Worm (Caenorhabditis elegans) whole organism, mixed stage, embryonic: ENCODE data around the gene col-169.

ENCODE experiments used
- M03D4.4 ChIP-seq: sonication (generic microtip); optimal IDR thresholded peaks from 2 replicates; lab custom pipeline; 2017; ENCODE audit warnings: mild to moderate bottlenecking, missing genetic modification characterization, missing compliant biosample characterization
- bed-3 ChIP-seq: fragments of 200-800 bp; sonication (Bioruptor generic); optimal IDR thresholded peaks from 3 replicates; lab custom pipeline; 2018; ENCODE audit warnings: mild to moderate bottlenecking, missing genetic modification characterization, moderate library complexity, missing compliant biosample characterization
- blmp-1 ChIP-seq: fragments of 150-350 bp; optimal IDR thresholded peaks from 2 replicates; lab custom pipeline; 2014; ENCODE audit warnings: missing biosample characterization, missing genetic modification characterization
- ceh-39 ChIP-seq: fragments of 150-350 bp; optimal IDR thresholded peaks from 2 replicates; lab custom pipeline; 2014; ENCODE audit warnings: missing biosample characterization, missing genetic modification characterization
- ceh-43 ChIP-seq: fragments of 200-800 bp; sonication (Bioruptor generic); optimal IDR thresholded peaks from 2 replicates; lab custom pipeline; 2018; ENCODE audit warnings: mild to moderate bottlenecking, missing genetic modification characterization, moderate library complexity, missing compliant biosample characterization
- ceh-83 ChIP-seq: fragments of 200-800 bp; sonication (Bioruptor generic); optimal IDR thresholded peaks from 2 replicates; lab custom pipeline; 2018; ENCODE audit warnings: mild to moderate bottlenecking, missing genetic modification characterization, missing compliant biosample characterization
- ces-1 ChIP-seq: fragments of 150-350 bp; optimal IDR thresholded peaks from 2 replicates; lab custom pipeline; 2014; ENCODE audit warnings: missing biosample characterization, missing genetic modification reagents, missing genetic modification characterization
- cnd-1 ChIP-seq: fragments of 200-800 bp; sonication (Bioruptor generic); optimal IDR thresholded peaks from 2 replicates; lab custom pipeline; 2018; ENCODE audit warnings: mild to moderate bottlenecking, missing genetic modification characterization, missing compliant biosample characterization
- drap-1 ChIP-seq: fragments of 200-800 bp; sonication (Bioruptor generic); optimal IDR thresholded peaks from 3 replicates; lab custom pipeline; 2018; ENCODE audit warnings: mild to moderate bottlenecking, missing genetic modification characterization, missing compliant biosample characterization
- elt-1 ChIP-seq: sonication (generic microtip); optimal IDR thresholded peaks from 2 replicates; lab custom pipeline; 2017; ENCODE audit warnings: missing genetic modification characterization, mild to moderate bottlenecking, missing compliant biosample characterization, antibody characterized with exemption, moderate library complexity, borderline replicate concordance; ENCODE audit not compliant: insufficient read depth
- elt-3 ChIP-seq: fragments of 150-350 bp; optimal IDR thresholded peaks from 2 replicates; lab custom pipeline; 2014; ENCODE audit warnings: missing biosample characterization, missing genetic modification characterization
- flh-1 ChIP-seq: fragments of 200-800 bp; sonication (Bioruptor generic); optimal IDR thresholded peaks from 2 replicates; lab custom pipeline; 2018; ENCODE audit warnings: mild to moderate bottlenecking, missing genetic modification characterization, moderate library complexity, missing compliant biosample characterization
- ham-2 ChIP-seq: fragments of 200-800 bp; sonication (Bioruptor generic); optimal IDR thresholded peaks from 2 replicates; lab custom pipeline; 2018; ENCODE audit warnings: mild to moderate bottlenecking, missing genetic modification characterization, missing compliant biosample characterization
- hlh-1 ChIP-seq: fragments of 150-350 bp; optimal IDR thresholded peaks from 2 replicates; lab custom pipeline; 2014; ENCODE audit warnings: missing biosample characterization, missing genetic modification reagents, missing genetic modification characterization
- lin-13 ChIP-seq: fragments of 150-350 bp; optimal IDR thresholded peaks from 2 replicates; lab custom pipeline; 2014; ENCODE audit warnings: missing biosample characterization, missing genetic modification characterization
- lin-32 ChIP-seq: fragments of 200-800 bp; sonication (Bioruptor generic); optimal IDR thresholded peaks from 2 replicates; lab custom pipeline; 2018; ENCODE audit warnings: mild to moderate bottlenecking, missing genetic modification characterization, missing compliant biosample characterization
- lsy-2 ChIP-seq: fragments of 150-350 bp; optimal IDR thresholded peaks from 2 replicates; lab custom pipeline; 2014; ENCODE audit warnings: missing biosample characterization, missing genetic modification characterization
- mab-5 ChIP-seq: fragments of 150-350 bp; optimal IDR thresholded peaks from 2 replicates; lab custom pipeline; 2014; ENCODE audit warnings: missing biosample characterization, missing genetic modification characterization
- mep-1 ChIP-seq: fragments of 150-350 bp; optimal IDR thresholded peaks from 2 replicates; lab custom pipeline; 2017; ENCODE audit warnings: missing biosample characterization, missing genetic modification reagents, missing genetic modification characterization, inconsistent platforms
- mls-2 ChIP-seq: sonication (generic microtip); optimal IDR thresholded peaks from 2 replicates; lab custom pipeline; 2016; ENCODE audit warnings: mild to moderate bottlenecking, missing genetic modification characterization, moderate library complexity, missing compliant biosample characterization
- nhr-12 ChIP-seq: fragments of 150-350 bp; optimal IDR thresholded peaks from 2 replicates; lab custom pipeline; 2014; ENCODE audit warnings: missing biosample characterization, missing genetic modification characterization
- nhr-2 ChIP-seq: fragments of 150-350 bp; optimal IDR thresholded peaks from 2 replicates; lab custom pipeline; 2014; ENCODE audit warnings: missing biosample characterization, missing genetic modification characterization
- nhr-237 ChIP-seq: fragments of 150-350 bp; optimal IDR thresholded peaks from 2 replicates; lab custom pipeline; 2014; ENCODE audit warnings: missing biosample characterization, missing genetic modification characterization
- nhr-28 ChIP-seq: fragments of 150-350 bp; optimal IDR thresholded peaks from 2 replicates; lab custom pipeline; 2014; ENCODE audit warnings: missing biosample characterization, missing genetic modification characterization
- nhr-76 ChIP-seq: sonication (generic microtip); optimal IDR thresholded peaks from 2 replicates; lab custom pipeline; 2017; ENCODE audit warnings: missing biosample characterization, missing genetic modification characterization
- pha-4 ChIP-seq: fragments of 150-350 bp; optimal IDR thresholded peaks from 2 replicates; lab custom pipeline; 2018; ENCODE audit warnings: missing biosample characterization, missing genetic modification reagents, missing genetic modification characterization
- sem-2 ChIP-seq: fragments of 200-800 bp; sonication (Bioruptor generic); optimal IDR thresholded peaks from 2 replicates; lab custom pipeline; 2018; ENCODE audit warnings: mild to moderate bottlenecking, missing genetic modification characterization, missing compliant biosample characterization
- snpc-4 ChIP-seq: fragments of 150-350 bp; optimal IDR thresholded peaks from 2 replicates; lab custom pipeline; 2014; ENCODE audit warnings: missing biosample characterization, missing genetic modification characterization
- sptf-1 ChIP-seq: sonication (generic microtip); optimal IDR thresholded peaks from 2 replicates; lab custom pipeline; 2017; ENCODE audit warnings: mild to moderate bottlenecking, missing genetic modification characterization, moderate library complexity, missing compliant biosample characterization
- tbx-8 ChIP-seq: fragments of 200-800 bp; sonication (Bioruptor generic); optimal IDR thresholded peaks from 2 replicates; lab custom pipeline; 2018; ENCODE audit warnings: mild to moderate bottlenecking, missing genetic modification characterization, moderate library complexity, missing compliant biosample characterization
- unc-120 ChIP-seq: sonication (generic microtip); optimal IDR thresholded peaks from 2 replicates; lab custom pipeline; 2017; ENCODE audit warnings: missing genetic modification characterization, missing compliant biosample characterization; ENCODE audit not compliant: poor library complexity, severe bottlenecking
- unc-39 ChIP-seq: fragments of 150-350 bp; optimal IDR thresholded peaks from 2 replicates; lab custom pipeline; 2014; ENCODE audit warnings: missing biosample characterization, missing genetic modification characterization
- unc-62 ChIP-seq: fragments of 150-350 bp; optimal IDR thresholded peaks from 2 replicates; lab custom pipeline; 2014; ENCODE audit warnings: missing biosample characterization, missing genetic modification reagents, missing genetic modification characterization
- zip-8 ChIP-seq: fragments of 150-350 bp; optimal IDR thresholded peaks from 2 replicates; lab custom pipeline; 2014; ENCODE audit warnings: missing biosample characterization, missing genetic modification characterization
- ztf-11 ChIP-seq: fragments of 150-350 bp; optimal IDR thresholded peaks from 2 replicates; lab custom pipeline; 2014; ENCODE audit warnings: missing biosample characterization, missing genetic modification characterization

Gene col-169

DNA sequence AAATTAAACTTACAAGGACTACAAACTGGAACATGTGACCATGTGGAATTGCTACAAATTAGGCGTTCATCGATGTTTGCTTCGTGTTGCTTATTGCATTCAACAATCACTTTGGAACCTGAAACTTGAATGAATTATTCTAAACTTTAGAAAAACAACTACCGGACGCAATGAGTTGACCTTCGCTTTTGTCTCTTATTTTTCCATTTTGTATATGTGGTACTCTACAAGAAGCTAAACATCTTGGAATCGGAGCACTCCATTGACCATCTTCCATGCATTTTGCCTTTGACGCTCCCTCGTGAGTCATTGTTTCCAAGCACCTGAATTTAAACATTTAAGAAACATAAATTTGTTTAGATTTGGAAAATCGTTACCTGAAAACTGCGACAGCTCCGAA lies 39.9 kb upstream of the col-169 start:
- TF ChIP-seq sptf-1 (tag; lab: Kevin White, UChicago) (no peak), ham-2 (GFP tag; lab: Kevin White, UChicago) (no peak), unc-120 (tag; lab: Kevin White, UChicago) (no peak), ceh-83 (GFP tag; lab: Kevin White, UChicago) (no peak), blmp-1 (tag; lab: Kevin White, UChicago) (no peak), unc-62 (GFP tag; lab: Kevin White, UChicago) (no peak), pha-4 (tag; lab: Kevin White, UChicago) (no peak), hlh-1 (tag; lab: Kevin White, UChicago) (no peak), lin-32 (GFP tag; lab: Kevin White, UChicago) (no peak), zip-8 (no peak)

DNA sequence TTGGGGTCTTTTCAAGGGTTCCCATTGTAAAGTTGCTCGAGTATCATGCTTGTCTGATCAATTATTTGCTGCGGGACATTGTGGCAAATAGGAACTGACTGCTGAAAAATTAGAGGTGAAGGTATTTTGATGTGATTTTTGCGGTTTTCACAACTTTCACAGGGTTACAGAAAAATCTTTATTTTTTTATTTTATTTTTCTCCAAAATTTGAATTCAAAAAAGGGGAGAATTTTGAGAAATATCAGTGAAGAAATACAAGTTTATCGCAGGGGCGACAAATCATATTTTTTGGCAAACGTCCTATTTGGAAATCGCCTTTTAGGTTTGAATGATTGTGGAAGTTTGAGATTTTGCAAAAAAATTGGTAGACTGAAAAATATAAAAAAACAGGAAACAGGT lies 37.3 kb upstream of the col-169 start, which contains the start of gene lev-9:
TSS of gene lev-9 (minus strand) at position 101 of the 400 bp plus-strand sequence.
- no peak for TF ChIP-seq lin-32 (GFP tag; lab: Kevin White, UChicago)
- TF ChIP-seq pha-4 (tag; lab: Kevin White, UChicago): no peak
- no peak for TF ChIP-seq unc-62 (GFP tag; lab: Kevin White, UChicago)
- TF ChIP-seq unc-120 (tag; lab: Kevin White, UChicago): no peak
- no peak for TF ChIP-seq ceh-43 (GFP tag; lab: Kevin White, UChicago)
- no peak for TF ChIP-seq bed-3 (GFP tag; lab: Kevin White, UChicago)
- peak; percentile 56 for TF ChIP-seq hlh-1 (tag; lab: Kevin White, UChicago)
- TF ChIP-seq mab-5 (tag; lab: Kevin White, UChicago): no peak
- no peak for TF ChIP-seq elt-1 (tag; lab: Kevin White, UChicago)

DNA sequence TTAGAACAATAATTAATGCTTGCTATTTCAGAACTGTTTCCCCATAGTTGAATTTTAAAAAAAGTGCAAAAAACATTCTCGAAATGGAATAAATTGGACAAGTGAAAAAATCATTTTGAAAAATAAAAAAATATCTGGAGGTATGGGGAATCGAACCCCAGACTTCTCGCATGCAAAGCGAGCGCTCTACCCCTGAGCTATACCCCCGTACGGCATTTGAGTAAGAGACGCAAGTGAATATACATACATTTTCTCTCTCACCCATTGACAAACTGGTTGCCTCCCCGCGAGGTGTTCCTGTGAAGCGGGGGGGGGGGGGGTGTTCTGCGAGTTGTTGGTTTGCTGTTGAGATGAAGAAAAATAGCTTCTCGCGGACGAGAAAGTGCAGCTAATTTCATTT lies 36.8 kb upstream of the col-169 start:
- TF ChIP-seq mep-1 (tag; lab: Kevin White, UChicago) (peak; percentile 11), pha-4 (tag; lab: Kevin White, UChicago) (peak; percentile 46), ceh-43 (GFP tag; lab: Kevin White, UChicago) (peak; percentile 90), unc-120 (tag; lab: Kevin White, UChicago) (peak; percentile 95), drap-1 (peak; percentile 94), nhr-28 (no peak), lin-32 (GFP tag; lab: Kevin White, UChicago) (peak; percentile 87), zip-8 (no peak), sptf-1 (tag; lab: Kevin White, UChicago) (peak; percentile 97), ces-1 (GFP tag; lab: Kevin White, UChicago) (peak; percentile 20), ztf-11 (tag; lab: Kevin White, UChicago) (no peak), lin-13 (tag; lab: Kevin White, UChicago) (peak; percentile 29), sem-2 (GFP tag; lab: Kevin White, UChicago) (peak; percentile 89), nhr-12 (no peak), snpc-4 (tag; lab: Kevin White, UChicago) (no peak), cnd-1 (tag; lab: Kevin White, UChicago) (peak; percentile 94), blmp-1 (tag; lab: Kevin White, UChicago) (no peak), tbx-8 (GFP tag; lab: Kevin White, UChicago) (peak; percentile 86), elt-1 (tag; lab: Kevin White, UChicago) (peak; percentile 47), ceh-83 (GFP tag; lab: Kevin White, UChicago) (peak; percentile 95), mls-2 (tag; lab: Kevin White, UChicago) (peak; percentile 96), M03D4.4 (peak; percentile 95), nhr-2 (tag; lab: Kevin White, UChicago) (peak; percentile 19), ceh-39 (tag; lab: Kevin White, UChicago) (peak; percentile 0), unc-39 (tag; lab: Kevin White, UChicago) (no peak), lsy-2 (peak; percentile 57), elt-3 (tag; lab: Kevin White, UChicago) (no peak), bed-3 (GFP tag; lab: Kevin White, UChicago) (peak; percentile 89), hlh-1 (tag; lab: Kevin White, UChicago) (peak; percentile 4), nhr-76 (tag; lab: Kevin White, UChicago) (no peak), nhr-237 (tag; lab: Kevin White, UChicago) (peak; percentile 32), ham-2 (GFP tag; lab: Kevin White, UChicago) (peak; percentile 88), unc-62 (GFP tag; lab: Kevin White, UChicago) (peak; percentile 41), flh-1 (GFP tag; lab: Kevin White, UChicago) (peak; percentile 79), mab-5 (tag; lab: Kevin White, UChicago) (peak; percentile 51)
- TF ChIP-seq, all 35 proteins: peak for 26
